Worm (Caenorhabditis elegans) whole organism, L1 larva: ENCODE results near the gene T26E4.4.

Experiments used
- blmp-1 ChIP-seq: fragments of 150-350 bp; optimal IDR thresholded peaks from 2 replicates; lab custom pipeline; 2014; ENCODE audit warnings: missing biosample characterization, missing genetic modification characterization
- lsy-2 ChIP-seq, 2 experiments: fragments of 150-350 bp; optimal IDR thresholded peaks; 2 replicates each; lab custom pipeline; 2014; ENCODE audit warnings: missing biosample characterization in 2 of 2, missing genetic modification characterization in 2 of 2
- nhr-237 ChIP-seq: fragments of 150-350 bp; optimal IDR thresholded peaks from 2 replicates; lab custom pipeline; 2014; ENCODE audit warnings: missing biosample characterization, missing genetic modification characterization
- sptf-1 ChIP-seq: fragments of 150-350 bp; optimal IDR thresholded peaks from 2 replicates; lab custom pipeline; 2014; ENCODE audit warnings: missing biosample characterization, missing genetic modification characterization
- unc-62 ChIP-seq: fragments of 150-350 bp; optimal IDR thresholded peaks from 2 replicates; lab custom pipeline; 2014; ENCODE audit warnings: missing biosample characterization, missing genetic modification reagents, missing genetic modification characterization

DNA sequence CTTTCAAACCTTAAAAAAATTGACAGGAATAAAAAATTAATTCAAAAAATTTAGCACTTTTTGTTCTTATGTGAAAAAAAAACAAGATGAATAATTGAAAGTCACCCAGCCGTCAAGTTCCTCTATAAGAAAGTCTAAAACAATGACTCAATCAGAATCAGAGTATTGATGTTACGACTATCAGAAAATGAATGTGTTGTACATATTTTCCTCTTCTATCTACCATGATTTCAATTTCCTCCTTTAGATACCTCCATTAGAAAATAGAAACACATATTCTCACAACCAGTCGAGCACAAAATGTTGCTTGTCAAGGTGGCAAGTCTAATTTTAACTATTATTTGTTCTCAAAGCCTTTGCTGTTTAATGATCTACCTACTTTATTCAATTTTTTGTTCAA, 27.7 kb upstream of the T26E4.4 start, which contains the start of gene srbc-48:
- TF ChIP-seq nhr-237 (tag; lab: Kevin White, UChicago) (no peak), blmp-1 (no peak), lsy-2 (tag; optimal IDR thresholded peaks at IDR 0.05; lab: Kevin White, UChicago) (no peak), unc-62 (GFP tag; lab: Kevin White, UChicago) (no peak), sptf-1 (tag; lab: Kevin White, UChicago) (no peak)
